Worm (Caenorhabditis elegans) whole organism, mixed stage, embryonic: ENCODE data around the gene T23F2.2.

ENCODE experiments used
- M03D4.4 ChIP-seq: sonication (generic microtip); optimal IDR thresholded peaks from 2 replicates; lab custom pipeline; 2017; ENCODE audit warnings: mild to moderate bottlenecking, missing genetic modification characterization, missing compliant biosample characterization
- bed-3 ChIP-seq: fragments of 200-800 bp; sonication (Bioruptor generic); optimal IDR thresholded peaks from 3 replicates; lab custom pipeline; 2018; ENCODE audit warnings: mild to moderate bottlenecking, missing genetic modification characterization, moderate library complexity, missing compliant biosample characterization
- blmp-1 ChIP-seq: fragments of 150-350 bp; optimal IDR thresholded peaks from 2 replicates; lab custom pipeline; 2014; ENCODE audit warnings: missing biosample characterization, missing genetic modification characterization
- ceh-43 ChIP-seq: fragments of 200-800 bp; sonication (Bioruptor generic); optimal IDR thresholded peaks from 2 replicates; lab custom pipeline; 2018; ENCODE audit warnings: mild to moderate bottlenecking, missing genetic modification characterization, moderate library complexity, missing compliant biosample characterization
- ceh-83 ChIP-seq: fragments of 200-800 bp; sonication (Bioruptor generic); optimal IDR thresholded peaks from 2 replicates; lab custom pipeline; 2018; ENCODE audit warnings: mild to moderate bottlenecking, missing genetic modification characterization, missing compliant biosample characterization
- ces-1 ChIP-seq: fragments of 150-350 bp; optimal IDR thresholded peaks from 2 replicates; lab custom pipeline; 2014; ENCODE audit warnings: missing biosample characterization, missing genetic modification reagents, missing genetic modification characterization
- drap-1 ChIP-seq: fragments of 200-800 bp; sonication (Bioruptor generic); optimal IDR thresholded peaks from 3 replicates; lab custom pipeline; 2018; ENCODE audit warnings: mild to moderate bottlenecking, missing genetic modification characterization, missing compliant biosample characterization
- elt-1 ChIP-seq: sonication (generic microtip); optimal IDR thresholded peaks from 2 replicates; lab custom pipeline; 2017; ENCODE audit warnings: missing genetic modification characterization, mild to moderate bottlenecking, missing compliant biosample characterization, antibody characterized with exemption, moderate library complexity, borderline replicate concordance; ENCODE audit not compliant: insufficient read depth
- elt-3 ChIP-seq: fragments of 150-350 bp; optimal IDR thresholded peaks from 2 replicates; lab custom pipeline; 2014; ENCODE audit warnings: missing biosample characterization, missing genetic modification characterization
- flh-1 ChIP-seq: fragments of 200-800 bp; sonication (Bioruptor generic); optimal IDR thresholded peaks from 2 replicates; lab custom pipeline; 2018; ENCODE audit warnings: mild to moderate bottlenecking, missing genetic modification characterization, moderate library complexity, missing compliant biosample characterization
- ham-2 ChIP-seq: fragments of 200-800 bp; sonication (Bioruptor generic); optimal IDR thresholded peaks from 2 replicates; lab custom pipeline; 2018; ENCODE audit warnings: mild to moderate bottlenecking, missing genetic modification characterization, missing compliant biosample characterization
- hlh-1 ChIP-seq: fragments of 150-350 bp; optimal IDR thresholded peaks from 2 replicates; lab custom pipeline; 2014; ENCODE audit warnings: missing biosample characterization, missing genetic modification reagents, missing genetic modification characterization
- lsy-2 ChIP-seq: fragments of 150-350 bp; optimal IDR thresholded peaks from 2 replicates; lab custom pipeline; 2014; ENCODE audit warnings: missing biosample characterization, missing genetic modification characterization
- mep-1 ChIP-seq: fragments of 150-350 bp; optimal IDR thresholded peaks from 2 replicates; lab custom pipeline; 2017; ENCODE audit warnings: missing biosample characterization, missing genetic modification reagents, missing genetic modification characterization, inconsistent platforms
- mls-2 ChIP-seq: sonication (generic microtip); optimal IDR thresholded peaks from 2 replicates; lab custom pipeline; 2016; ENCODE audit warnings: mild to moderate bottlenecking, missing genetic modification characterization, moderate library complexity, missing compliant biosample characterization
- nhr-2 ChIP-seq: fragments of 150-350 bp; optimal IDR thresholded peaks from 2 replicates; lab custom pipeline; 2014; ENCODE audit warnings: missing biosample characterization, missing genetic modification characterization
- nhr-237 ChIP-seq: fragments of 150-350 bp; optimal IDR thresholded peaks from 2 replicates; lab custom pipeline; 2014; ENCODE audit warnings: missing biosample characterization, missing genetic modification characterization
- nhr-28 ChIP-seq: fragments of 150-350 bp; optimal IDR thresholded peaks from 2 replicates; lab custom pipeline; 2014; ENCODE audit warnings: missing biosample characterization, missing genetic modification characterization
- nhr-76 ChIP-seq: sonication (generic microtip); optimal IDR thresholded peaks from 2 replicates; lab custom pipeline; 2017; ENCODE audit warnings: missing biosample characterization, missing genetic modification characterization
- pha-4 ChIP-seq: fragments of 150-350 bp; optimal IDR thresholded peaks from 2 replicates; lab custom pipeline; 2018; ENCODE audit warnings: missing biosample characterization, missing genetic modification reagents, missing genetic modification characterization
- sem-2 ChIP-seq: fragments of 200-800 bp; sonication (Bioruptor generic); optimal IDR thresholded peaks from 2 replicates; lab custom pipeline; 2018; ENCODE audit warnings: mild to moderate bottlenecking, missing genetic modification characterization, missing compliant biosample characterization
- snpc-4 ChIP-seq: fragments of 150-350 bp; optimal IDR thresholded peaks from 2 replicates; lab custom pipeline; 2014; ENCODE audit warnings: missing biosample characterization, missing genetic modification characterization
- sptf-1 ChIP-seq: sonication (generic microtip); optimal IDR thresholded peaks from 2 replicates; lab custom pipeline; 2017; ENCODE audit warnings: mild to moderate bottlenecking, missing genetic modification characterization, moderate library complexity, missing compliant biosample characterization
- unc-39 ChIP-seq: fragments of 150-350 bp; optimal IDR thresholded peaks from 2 replicates; lab custom pipeline; 2014; ENCODE audit warnings: missing biosample characterization, missing genetic modification characterization
- unc-62 ChIP-seq: fragments of 150-350 bp; optimal IDR thresholded peaks from 2 replicates; lab custom pipeline; 2014; ENCODE audit warnings: missing biosample characterization, missing genetic modification reagents, missing genetic modification characterization
- ztf-11 ChIP-seq: fragments of 150-350 bp; optimal IDR thresholded peaks from 2 replicates; lab custom pipeline; 2014; ENCODE audit warnings: missing biosample characterization, missing genetic modification characterization

T23F2.2 gene

DNA sequence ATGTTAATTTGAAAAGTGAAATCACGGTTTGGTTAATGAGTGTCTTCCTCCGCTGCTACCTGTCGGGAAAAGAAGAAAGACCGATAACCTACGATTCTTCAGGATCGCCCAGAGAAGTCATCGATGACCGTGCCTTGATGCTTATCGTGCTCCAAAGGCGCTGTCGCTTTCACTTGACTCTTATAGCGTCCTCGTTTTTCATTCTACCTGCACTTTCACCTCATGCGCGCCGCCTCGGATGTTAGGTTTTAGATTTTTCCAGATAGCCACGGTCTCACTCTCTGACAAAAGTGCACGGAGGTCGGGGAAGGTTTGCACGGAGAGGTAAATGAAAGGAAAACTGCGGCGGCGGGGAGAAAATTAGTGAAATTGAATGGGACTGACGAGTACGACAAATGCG lies 16.2 kb downstream of the T23F2.2 start:
- TF ChIP-seq unc-62 (no peak), mls-2 (tag; lab: Kevin White, UChicago) (no peak), elt-1 (tag; lab: Kevin White, UChicago) (peak; percentile 31), hlh-1 (no peak), nhr-76 (tag; lab: Kevin White, UChicago) (no peak), blmp-1 (tag; lab: Kevin White, UChicago) (peak; percentile 60), ham-2 (no peak)

ce11 chrX:5485931-5486537 lies 19.0 kb downstream of the T23F2.2 start, which contains the start of gene C25F6.1:
Gene C25F6.1, plus strand, starts transcription at chrX:5486487.
- TF ChIP-seq ces-1 (GFP tag; lab: Kevin White, UChicago) (peak; percentile 21), sptf-1 (tag; lab: Kevin White, UChicago) (no peak)

- TF ChIP-seq ces-1 (GFP tag; lab: Kevin White, UChicago) (no peak), ceh-83 (GFP tag; lab: Kevin White, UChicago) (peak; percentile 54), mls-2 (tag; lab: Kevin White, UChicago) (no peak)
These were observed 19.6 kb downstream of the T23F2.2 start for ce11 chrX:5485284-5485927.

DNA sequence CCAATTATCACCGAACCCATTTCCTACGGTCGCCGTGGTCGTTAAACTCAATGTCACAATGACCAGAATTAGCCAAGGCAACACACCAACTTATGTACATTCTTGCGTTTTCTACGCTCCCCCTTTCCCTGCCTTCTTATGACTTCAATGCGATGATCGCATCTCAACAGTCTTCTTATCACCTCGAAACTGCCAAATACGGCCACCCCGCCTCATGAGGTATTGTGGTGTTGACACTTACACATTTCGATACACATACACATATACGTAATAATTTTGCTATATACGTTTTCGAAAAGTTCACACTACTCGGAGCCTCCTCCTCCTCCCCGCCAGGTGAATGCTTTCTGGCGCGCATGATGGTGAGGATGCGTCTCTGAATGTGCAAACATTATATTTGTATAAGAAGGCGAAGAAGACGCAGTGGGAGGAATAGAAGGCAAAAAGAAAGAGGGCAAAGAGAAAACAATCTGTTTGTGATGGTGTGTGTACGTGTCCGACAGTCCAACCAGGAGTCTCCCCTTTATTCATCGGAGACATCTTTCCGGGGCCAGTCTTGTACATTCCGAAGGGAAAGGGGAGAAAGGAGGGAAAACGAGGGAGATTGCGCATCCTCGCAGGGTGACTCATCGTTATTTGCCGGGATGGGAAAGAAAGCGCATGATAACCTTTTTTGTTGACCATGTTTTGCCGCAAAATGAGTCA lies 25.0 kb downstream of the T23F2.2 start:
- TF ChIP-seq lsy-2: no peak
- peak; percentile 7 for TF ChIP-seq nhr-2
- TF ChIP-seq ham-2: peak; percentile 1
- TF ChIP-seq flh-1 (GFP tag; lab: Kevin White, UChicago): no peak
- peak; percentile 7 for TF ChIP-seq nhr-237 (tag; lab: Kevin White, UChicago)
- TF ChIP-seq pha-4: peak; percentile 29
- TF ChIP-seq mep-1: peak; percentile 11
- peak; percentile 72 for TF ChIP-seq blmp-1 (tag; lab: Kevin White, UChicago)
- TF ChIP-seq ztf-11: peak; percentile 3
- TF ChIP-seq mls-2 (tag; lab: Kevin White, UChicago): peak; percentile 33

- TF ChIP-seq pha-4: peak; percentile 9
- no peak for TF ChIP-seq M03D4.4 (tag; lab: Kevin White, UChicago)
These were observed 25.7 kb downstream of the T23F2.2 start, which contains the start of gene dlg-1 for ce11 chrX:5479300-5479811. Gene dlg-1, plus strand, starts transcription at chrX:5479700.

DNA sequence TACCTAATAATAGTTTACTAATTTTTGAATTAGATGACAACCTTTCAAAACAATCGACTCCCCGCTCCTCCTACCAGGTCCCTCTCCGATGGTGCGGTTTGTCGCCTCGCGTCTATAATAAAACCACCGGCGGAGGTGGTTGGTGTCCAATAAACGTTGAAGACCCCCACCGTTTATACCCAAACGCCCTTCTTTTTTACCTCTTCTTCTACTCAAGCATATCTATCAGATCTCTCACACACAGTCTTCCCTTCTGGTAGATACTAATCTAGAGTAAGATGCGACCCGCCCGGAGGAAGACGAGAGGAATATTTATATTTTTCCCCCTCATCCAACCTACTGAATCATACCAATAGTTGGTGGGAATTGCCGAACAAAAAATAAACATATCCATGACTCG lies 26.2 kb downstream of the T23F2.2 start:
- peak; percentile 39 for TF ChIP-seq elt-1 (tag; lab: Kevin White, UChicago)
- TF ChIP-seq unc-39 (tag; lab: Kevin White, UChicago): no peak

DNA sequence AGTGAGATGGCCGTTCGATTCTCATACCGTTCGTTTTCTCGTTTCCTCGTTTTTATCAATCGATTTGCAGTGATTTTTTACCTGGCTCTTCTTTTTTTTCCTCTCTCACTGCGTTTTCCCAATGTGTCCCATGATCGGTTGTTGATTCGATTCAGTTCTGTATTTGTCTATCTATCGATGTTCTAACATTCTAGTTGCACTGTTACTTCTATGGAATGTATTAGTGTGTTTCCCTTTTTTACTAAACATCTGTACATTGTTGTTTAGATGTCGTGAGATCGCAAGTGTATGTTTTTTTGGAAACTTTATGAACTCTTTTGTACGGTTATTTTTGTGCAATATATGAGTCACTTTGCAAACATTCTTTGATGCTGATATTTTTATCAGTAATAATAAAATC lies 27.5 kb downstream of the T23F2.2 start:
- TF ChIP-seq ceh-43 (no peak), elt-1 (tag; lab: Kevin White, UChicago) (no peak), ces-1 (GFP tag; lab: Kevin White, UChicago) (no peak), pha-4 (no peak)

ce11 chrX:5476357-5476756 lies 28.7 kb downstream of the T23F2.2 start:
- TF ChIP-seq nhr-28 (tag; lab: Kevin White, UChicago) (no peak), blmp-1 (tag; lab: Kevin White, UChicago) (no peak), ham-2 (no peak), ceh-43 (no peak), nhr-76 (tag; lab: Kevin White, UChicago) (no peak), bed-3 (GFP tag; lab: Kevin White, UChicago) (no peak), sptf-1 (tag; lab: Kevin White, UChicago) (no peak), drap-1 (GFP tag; lab: Kevin White, UChicago) (no peak), elt-3 (no peak), nhr-237 (tag; lab: Kevin White, UChicago) (no peak), unc-62 (no peak), ceh-83 (GFP tag; lab: Kevin White, UChicago) (no peak), flh-1 (GFP tag; lab: Kevin White, UChicago) (no peak), M03D4.4 (tag; lab: Kevin White, UChicago) (no peak), snpc-4 (tag; lab: Kevin White, UChicago) (no peak), sem-2 (GFP tag; lab: Kevin White, UChicago) (no peak)
